Fruit fly (Drosophila melanogaster) S2 (cell line): Measurements from ENCODE around the gene CG1622.

Experiments
- CG8478 ChIP-seq: fragments of >200 bp; optimal IDR thresholded peaks from 2 replicates; lab custom pipeline; 2018
- CTCF ChIP-seq, 2 experiments: fragments of >200 bp; optimal IDR thresholded peaks; 2 replicates each; lab custom pipeline; 2018

DNA sequence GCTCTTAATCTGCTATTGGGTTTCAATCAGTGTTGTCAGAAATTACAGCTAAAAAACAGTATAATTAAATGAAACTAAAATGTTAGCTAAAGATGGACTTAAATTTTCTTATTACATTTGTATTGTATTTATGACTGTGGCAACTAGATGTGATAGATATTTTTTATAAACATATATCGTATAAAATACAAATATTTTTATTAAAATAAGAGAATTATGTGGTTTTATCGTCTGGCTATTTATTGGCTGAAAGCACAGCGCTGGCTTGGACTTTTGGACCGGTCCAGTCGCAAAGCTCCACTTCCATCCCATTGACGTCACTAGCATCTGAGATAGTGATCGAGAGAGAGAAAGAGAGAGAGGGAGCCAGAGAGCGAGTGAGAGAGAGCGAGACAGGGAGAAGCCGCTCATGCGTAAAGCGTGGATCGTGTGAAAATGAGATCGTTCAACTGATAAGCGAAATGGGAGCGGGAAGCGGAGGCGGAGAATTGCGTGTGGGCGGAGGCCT, 22.5 kb downstream of the CG1622 start:
- TF ChIP-seq CG8478 (lab: Kevin White, UChicago) (no peak), CTCF (optimal IDR thresholded peaks at IDR 0.05; lab: Kevin White, UChicago) (no peak)
